Fruit fly (Drosophila melanogaster) S2 (cell line): ENCODE data around the gene nAChRalpha7.

ENCODE experiments used
- CG8478 ChIP-seq: fragments of >200 bp; optimal IDR thresholded peaks from 2 replicates; lab custom pipeline; 2018
- CTCF ChIP-seq, 2 experiments: fragments of >200 bp; optimal IDR thresholded peaks; 2 replicates each; lab custom pipeline; 2018

nAChRalpha7 gene

dm6 chrX:19289318-19289970 lies 58.8 kb downstream of the nAChRalpha7 start:
- TF ChIP-seq CTCF (optimal IDR thresholded peaks at IDR 0.05; lab: Kevin White, UChicago) (no peak), CG8478 (lab: Kevin White, UChicago) (no peak)

- no peak for TF ChIP-seq CTCF (optimal IDR thresholded peaks at IDR 0.05; lab: Kevin White, UChicago)
- TF ChIP-seq CG8478 (lab: Kevin White, UChicago) = no peak
Measured at dm6 chrX:19287784-19288183, 60.5 kb downstream of the nAChRalpha7 start.

dm6 chrX:19286235-19286634 lies 62.0 kb downstream of the nAChRalpha7 start:
- no peak for TF ChIP-seq CTCF (optimal IDR thresholded peaks at IDR 0.05; lab: Kevin White, UChicago)
- no peak for TF ChIP-seq CG8478 (lab: Kevin White, UChicago)

dm6 chrX:19285441-19285840 lies 62.8 kb downstream of the nAChRalpha7 start:
- no peak for TF ChIP-seq CTCF (optimal IDR thresholded peaks at IDR 0.05; lab: Kevin White, UChicago)
- no peak for TF ChIP-seq CG8478 (lab: Kevin White, UChicago)

dm6 chrX:19281271-19281670 lies 67.0 kb downstream of the nAChRalpha7 start:
- no peak for TF ChIP-seq CG8478 (lab: Kevin White, UChicago)
- no peak for TF ChIP-seq CTCF (optimal IDR thresholded peaks at IDR 0.05; lab: Kevin White, UChicago)

dm6 chrX:19280685-19281084 lies 67.6 kb downstream of the nAChRalpha7 start:
- TF ChIP-seq CTCF (optimal IDR thresholded peaks at IDR 0.05; lab: Kevin White, UChicago) (no peak), CG8478 (lab: Kevin White, UChicago) (no peak)

- TF ChIP-seq CTCF (optimal IDR thresholded peaks at IDR 0.05; lab: Kevin White, UChicago) (no peak), CG8478 (lab: Kevin White, UChicago) (no peak)
Measured at dm6 chrX:19280249-19280648, 68.0 kb downstream of the nAChRalpha7 start, which contains the start of gene CG8028. CG8028 (minus strand) TSS chrX:19280349.

dm6 chrX:19278395-19278794 lies 69.9 kb downstream of the nAChRalpha7 start:
- TF ChIP-seq CG8478 (lab: Kevin White, UChicago) (no peak), CTCF (optimal IDR thresholded peaks at IDR 0.05; lab: Kevin White, UChicago) (no peak)
